Fruit fly (Drosophila melanogaster): Measurements from ENCODE around the gene TwdlY.

The TwdlY gene

DNA sequence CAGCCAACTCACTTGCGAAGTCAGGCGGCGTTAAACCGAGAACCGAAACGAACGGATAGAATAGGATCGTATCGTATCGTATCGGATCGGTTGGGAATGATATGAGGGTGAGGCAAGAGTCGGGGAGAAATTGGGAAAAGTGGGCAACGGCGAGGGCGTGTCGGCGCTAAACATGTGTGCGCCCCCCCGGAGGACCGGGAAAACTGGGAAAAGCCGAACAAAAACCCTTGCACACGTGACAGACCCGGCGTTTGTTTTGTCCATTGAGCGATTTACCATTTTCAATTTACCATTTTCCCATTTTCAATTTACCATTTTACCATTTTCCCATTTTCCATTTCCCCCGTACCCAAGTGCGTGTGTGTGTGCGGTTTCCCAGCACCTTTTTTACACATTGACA lies 40.3 kb downstream of the TwdlY start (continued):
- TF ChIP-seq pros (GFP tag; optimal IDR thresholded peaks at IDR 0.05) (peak; percentile 16), HHEX (GFP tag; optimal IDR thresholded peaks at IDR 0.05) (no peak), CG12071 (GFP tag; optimal IDR thresholded peaks at IDR 0.05) (no peak), Opbp (GFP tag; IDR thresholded peaks at IDR 0.05; ENCODE audit: partially characterized antibody) (no peak)

- TF ChIP-seq hkb (optimal IDR thresholded peaks at IDR 0.05) (no peak), hkb (GFP tag; IDR thresholded peaks at IDR 0.05) (no peak), HmgD (GFP tag; optimal IDR thresholded peaks at IDR 0.05) (no peak), Drgx (GFP tag; IDR thresholded peaks at IDR 0.05) (peak; percentile 20; the same call in 1 of the 2 replicates), CG2678 (tag; optimal IDR thresholded peaks at IDR 0.05) (no peak), CG17186 (GFP tag; optimal IDR thresholded peaks at IDR 0.05) (no peak), sens (GFP tag) (peak; percentile 78), lilli (GFP tag; optimal IDR thresholded peaks at IDR 0.05) (no peak), Xrp1 (GFP tag; IDR thresholded peaks at IDR 0.05) (0 out of 2 replicates have a peak, but pooled peaks have one; percentile 7), CG1602 (GFP tag; optimal IDR thresholded peaks at IDR 0.05) (no peak), gcm (GFP tag; optimal IDR thresholded peaks at IDR 0.05) (no peak), CG8388 (GFP tag; optimal IDR thresholded peaks at IDR 0.05) (no peak), CG5953 (GFP tag; IDR thresholded peaks at IDR 0.05) (no peak), CG31224 (GFP tag; IDR thresholded peaks at IDR 0.05) (no peak), Abd-B (GFP tag; optimal IDR thresholded peaks at IDR 0.05) (no peak), CG12744 (GFP tag; optimal IDR thresholded peaks at IDR 0.05) (no peak), row (GFP tag; IDR thresholded peaks at IDR 0.05) (0 out of 3 replicates have a peak, but pooled peaks have one; percentile 19), CG18262 (tag; optimal IDR thresholded peaks at IDR 0.05) (peak; percentile 3), Elba2 (GFP tag; optimal IDR thresholded peaks at IDR 0.05) (no peak), fd96Cb (tag; optimal IDR thresholded peaks at IDR 0.05) (no peak), chif (GFP tag; optimal IDR thresholded peaks at IDR 0.05) (no peak), CG11504 (tag; optimal IDR thresholded peaks at IDR 0.05) (peak; percentile 9), Dp (GFP tag; optimal IDR thresholded peaks at IDR 0.05) (no peak), CG11696 (GFP tag; IDR thresholded peaks at IDR 0.05) (no peak), cas (GFP tag; IDR thresholded peaks at IDR 0.05) (no peak), CG4424 (GFP tag; optimal IDR thresholded peaks at IDR 0.05) (no peak), Med (GFP tag) (peak; percentile 72), dm (GFP tag; optimal IDR thresholded peaks at IDR 0.05) (no peak), mld (GFP tag; IDR thresholded peaks at IDR 0.05; ENCODE audit: partially characterized antibody) (no peak), CG15073 (GFP tag; optimal IDR thresholded peaks at IDR 0.05) (no peak), mam (GFP tag; optimal IDR thresholded peaks at IDR 0.05) (no peak), CG1603 (tag; optimal IDR thresholded peaks at IDR 0.05) (peak; percentile 27), Hr78 (GFP tag; optimal IDR thresholded peaks at IDR 0.05) (peak in 1 of 2 experiments; percentile 70)
Measured at dm6 chrX:16778138-16778672, 43.5 kb downstream of the TwdlY start.

DNA sequence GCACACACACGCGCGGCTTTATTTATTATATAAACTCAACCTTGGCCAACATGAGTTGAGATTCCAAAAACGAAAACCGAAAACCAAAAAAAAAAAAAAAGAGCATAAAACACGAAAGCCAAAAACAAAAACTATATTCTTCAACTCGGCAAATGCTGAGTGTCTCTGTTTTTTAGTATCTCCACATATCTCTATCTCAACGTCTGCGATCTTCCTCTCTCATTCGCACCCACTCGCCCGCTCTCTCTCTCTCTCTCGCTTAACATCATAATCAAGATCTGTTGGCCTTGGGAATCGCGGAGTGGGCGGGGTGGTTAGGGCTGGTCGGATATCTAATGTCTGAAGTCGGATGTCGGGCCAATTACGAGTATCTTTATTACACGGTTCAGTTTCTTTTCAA lies 45.5 kb downstream of the TwdlY start:
- TF ChIP-seq CG14667 (GFP tag; IDR thresholded peaks at IDR 0.05) (no peak), h (optimal IDR thresholded peaks at IDR 0.05) (no peak), CG8359 (GFP tag; optimal IDR thresholded peaks at IDR 0.05; ENCODE audit: borderline replicate concordance) (no peak), Lhr (GFP tag; optimal IDR thresholded peaks at IDR 0.05) (no peak), CG12744 (GFP tag; optimal IDR thresholded peaks at IDR 0.05) (no peak), pros (GFP tag; optimal IDR thresholded peaks at IDR 0.05) (peak; percentile 12), CG8290 (GFP tag; optimal IDR thresholded peaks at IDR 0.05) (no peak), CG8290 (tag; optimal IDR thresholded peaks at IDR 0.05) (peak in 1 of 2 experiments; percentile 8), sqz (GFP tag; optimal IDR thresholded peaks at IDR 0.05) (peak; percentile 73), her (GFP tag; optimal IDR thresholded peaks at IDR 0.05) (no peak), Fer2 (tag; optimal IDR thresholded peaks at IDR 0.05) (no peak), CG9797 (GFP tag; optimal IDR thresholded peaks at IDR 0.05) (no peak), Hsf (GFP tag; optimal IDR thresholded peaks at IDR 0.05) (no peak), Bdp1 (GFP tag; optimal IDR thresholded peaks at IDR 0.05) (no peak), Dad (GFP tag; optimal IDR thresholded peaks at IDR 0.05) (no peak), zf30C (GFP tag; optimal IDR thresholded peaks at IDR 0.05) (no peak), CG6175 (GFP tag; IDR thresholded peaks at IDR 0.05) (no peak)

Measured in whole organism, embryonic.